Worm (Caenorhabditis elegans) whole organism, late embryonic: ENCODE results near the gene R07E5.19.

Source experiments
- C38D4.7 ChIP-seq: fragments of 200-800 bp; sonication (Bioruptor generic); optimal IDR thresholded peaks from 2 replicates; lab custom pipeline; 2018; ENCODE audit warnings: mild to moderate bottlenecking, missing genetic modification characterization, moderate library complexity, missing compliant biosample characterization
- F13H6.1 ChIP-seq: sonication (generic microtip); optimal IDR thresholded peaks from 2 replicates; lab custom pipeline; 2016; ENCODE audit warnings: missing genetic modification characterization, missing compliant biosample characterization
- Y22D7AL.16 ChIP-seq: sonication (generic microtip); optimal IDR thresholded peaks from 2 replicates; lab custom pipeline; 2016; ENCODE audit warnings: missing genetic modification characterization, missing compliant biosample characterization
- ahr-1 ChIP-seq: sonication (generic microtip); optimal IDR thresholded peaks from 2 replicates; lab custom pipeline; 2016; ENCODE audit warnings: missing genetic modification characterization, missing compliant biosample characterization
- ama-1 ChIP-seq: fragments of 150-350 bp; optimal IDR thresholded peaks from 2 replicates; lab custom pipeline; 2014
- ceh-14 ChIP-seq: sonication (generic microtip); optimal IDR thresholded peaks from 2 replicates; lab custom pipeline; 2016; ENCODE audit warnings: missing genotype, missing genetic modification characterization, missing compliant biosample characterization
- ceh-18 ChIP-seq: sonication (generic microtip); optimal IDR thresholded peaks from 2 replicates; lab custom pipeline; 2016; ENCODE audit warnings: missing genetic modification characterization, missing compliant biosample characterization
- ceh-24 ChIP-seq: sonication (generic microtip); optimal IDR thresholded peaks from 2 replicates; lab custom pipeline; 2016; ENCODE audit warnings: mild to moderate bottlenecking, missing genetic modification characterization, missing compliant biosample characterization
- ceh-30 ChIP-seq: fragments of 150-350 bp; optimal IDR thresholded peaks from 2 replicates; lab custom pipeline; 2014; ENCODE audit warnings: missing biosample characterization, missing genetic modification characterization
- ceh-31 ChIP-seq: sonication (generic microtip); optimal IDR thresholded peaks from 2 replicates; lab custom pipeline; 2016; ENCODE audit warnings: missing genetic modification characterization, missing compliant biosample characterization
- ceh-34 ChIP-seq: sonication (generic microtip); optimal IDR thresholded peaks from 2 replicates; lab custom pipeline; 2016; ENCODE audit warnings: mild to moderate bottlenecking, missing genetic modification characterization, missing compliant biosample characterization
- ceh-48 ChIP-seq: sonication (generic microtip); optimal IDR thresholded peaks from 2 replicates; lab custom pipeline; 2016; ENCODE audit warnings: missing genetic modification characterization, inconsistent platforms, missing compliant biosample characterization
- ceh-6 ChIP-seq: fragments of 200-800 bp; sonication (Bioruptor generic); optimal IDR thresholded peaks from 2 replicates; lab custom pipeline; 2018; ENCODE audit warnings: mild to moderate bottlenecking, missing genetic modification characterization, missing compliant biosample characterization
- che-1 ChIP-seq: sonication (generic microtip); optimal IDR thresholded peaks from 2 replicates; lab custom pipeline; 2016; ENCODE audit warnings: mild to moderate bottlenecking, missing genetic modification characterization, missing compliant biosample characterization
- dmd-4 ChIP-seq: sonication (generic microtip); optimal IDR thresholded peaks from 2 replicates; lab custom pipeline; 2016; ENCODE audit warnings: borderline replicate concordance, missing genetic modification characterization, missing compliant biosample characterization
- elt-2 ChIP-seq: sonication (generic microtip); optimal IDR thresholded peaks from 2 replicates; lab custom pipeline; 2016; ENCODE audit warnings: missing genetic modification reagents, missing genetic modification characterization, missing compliant biosample characterization
- elt-4 ChIP-seq: sonication (generic microtip); optimal IDR thresholded peaks from 2 replicates; lab custom pipeline; 2016; ENCODE audit warnings: missing genetic modification characterization, missing compliant biosample characterization
- eyg-1 ChIP-seq: sonication (generic microtip); optimal IDR thresholded peaks from 2 replicates; lab custom pipeline; 2016; ENCODE audit warnings: missing genotype, missing genetic modification characterization, missing compliant biosample characterization
- fax-1 ChIP-seq: sonication (generic microtip); optimal IDR thresholded peaks from 2 replicates; lab custom pipeline; 2016; ENCODE audit warnings: missing genotype, missing genetic modification characterization, missing compliant biosample characterization
- fkh-10 ChIP-seq: fragments of 150-350 bp; optimal IDR thresholded peaks from 2 replicates; lab custom pipeline; 2014; ENCODE audit warnings: missing biosample characterization, missing genetic modification reagents, missing genetic modification characterization
- gmeb-2 ChIP-seq: sonication (generic microtip); optimal IDR thresholded peaks from 2 replicates; lab custom pipeline; 2016; ENCODE audit warnings: missing genetic modification characterization, inconsistent platforms, missing compliant biosample characterization
- hlh-13 ChIP-seq: fragments of 200-800 bp; sonication (Bioruptor generic); optimal IDR thresholded peaks from 2 replicates; lab custom pipeline; 2018; ENCODE audit warnings: mild to moderate bottlenecking, missing genetic modification characterization, missing compliant biosample characterization
- hlh-15 ChIP-seq: sonication (generic microtip); optimal IDR thresholded peaks from 2 replicates; lab custom pipeline; 2016; ENCODE audit warnings: missing genetic modification characterization, missing compliant biosample characterization
- hlh-30 ChIP-seq: sonication (generic microtip); optimal IDR thresholded peaks from 2 replicates; lab custom pipeline; 2017; ENCODE audit warnings: antibody characterized with exemption, missing genetic modification characterization, missing compliant biosample characterization; ENCODE audit not compliant: insufficient read depth
- lim-6 ChIP-seq: sonication (generic microtip); optimal IDR thresholded peaks from 2 replicates; lab custom pipeline; 2016; ENCODE audit warnings: missing genetic modification characterization, missing compliant biosample characterization
- lin-11 ChIP-seq: fragments of 200-800 bp; sonication (Bioruptor generic); optimal IDR thresholded peaks from 2 replicates; lab custom pipeline; 2018; ENCODE audit warnings: mild to moderate bottlenecking, missing genetic modification characterization, missing compliant biosample characterization
- madf-2 ChIP-seq: sonication (generic microtip); optimal IDR thresholded peaks from 2 replicates; lab custom pipeline; 2017; ENCODE audit warnings: missing genetic modification characterization, missing compliant biosample characterization
- mec-3 ChIP-seq: sonication (generic microtip); optimal IDR thresholded peaks from 2 replicates; lab custom pipeline; 2016; ENCODE audit warnings: borderline replicate concordance, missing genetic modification characterization, missing compliant biosample characterization
- nfya-1 ChIP-seq: sonication (generic microtip); optimal IDR thresholded peaks from 2 replicates; lab custom pipeline; 2017; ENCODE audit warnings: missing genetic modification characterization, mild to moderate bottlenecking, missing compliant biosample characterization, antibody characterized with exemption, moderate library complexity
- nhr-11 ChIP-seq: fragments of 150-350 bp; optimal IDR thresholded peaks from 2 replicates; lab custom pipeline; 2014; ENCODE audit warnings: missing biosample characterization, missing genetic modification characterization
- odd-2 ChIP-seq: sonication (generic microtip); optimal IDR thresholded peaks from 2 replicates; lab custom pipeline; 2017; ENCODE audit warnings: antibody characterized with exemption, mild to moderate bottlenecking, missing genetic modification characterization, missing compliant biosample characterization
- pag-3 ChIP-seq: sonication (generic microtip); optimal IDR thresholded peaks from 2 replicates; lab custom pipeline; 2016; ENCODE audit warnings: missing compliant biosample characterization, missing genetic modification characterization, borderline replicate concordance
- pha-2 ChIP-seq: sonication (generic microtip); optimal IDR thresholded peaks from 2 replicates; lab custom pipeline; 2017; ENCODE audit warnings: mild to moderate bottlenecking, missing genetic modification characterization, missing compliant biosample characterization
- pha-4 ChIP-seq: fragments of 150-350 bp; optimal IDR thresholded peaks from 2 replicates; lab custom pipeline; 2018; ENCODE audit warnings: missing biosample characterization, missing genetic modification reagents, missing genetic modification characterization
- ref-2 ChIP-seq: sonication (generic microtip); optimal IDR thresholded peaks from 2 replicates; lab custom pipeline; 2016; ENCODE audit warnings: missing genetic modification characterization, missing compliant biosample characterization
- rnt-1 ChIP-seq: sonication (generic microtip); optimal IDR thresholded peaks from 2 replicates; lab custom pipeline; 2016; ENCODE audit warnings: missing genetic modification characterization, missing compliant biosample characterization
- sdc-2 ChIP-seq: sonication (generic microtip); optimal IDR thresholded peaks from 2 replicates; lab custom pipeline; 2016; ENCODE audit warnings: missing genotype, missing genetic modification characterization, missing compliant biosample characterization
- sox-4 ChIP-seq: sonication (generic microtip); optimal IDR thresholded peaks from 2 replicates; lab custom pipeline; 2017; ENCODE audit warnings: mild to moderate bottlenecking, missing genetic modification characterization, inconsistent platforms, missing compliant biosample characterization
- tbx-2 ChIP-seq: sonication (generic microtip); optimal IDR thresholded peaks from 2 replicates; lab custom pipeline; 2016; ENCODE audit warnings: missing genetic modification characterization, missing compliant biosample characterization
- ttx-3 ChIP-seq: sonication (generic microtip); optimal IDR thresholded peaks from 2 replicates; lab custom pipeline; 2016; ENCODE audit warnings: missing genetic modification reagents, missing genetic modification characterization, missing compliant biosample characterization
- unc-42 ChIP-seq: sonication (generic microtip); optimal IDR thresholded peaks from 2 replicates; lab custom pipeline; 2016; ENCODE audit warnings: missing genotype, missing genetic modification characterization, missing compliant biosample characterization
- unc-55 ChIP-seq: sonication (generic microtip); optimal IDR thresholded peaks from 2 replicates; lab custom pipeline; 2017; ENCODE audit warnings: missing biosample characterization, missing genetic modification reagents, missing genetic modification characterization
- zip-5 ChIP-seq: sonication (generic microtip); optimal IDR thresholded peaks from 2 replicates; lab custom pipeline; 2016; ENCODE audit warnings: missing genetic modification characterization, missing compliant biosample characterization

The R07E5.19 gene

DNA sequence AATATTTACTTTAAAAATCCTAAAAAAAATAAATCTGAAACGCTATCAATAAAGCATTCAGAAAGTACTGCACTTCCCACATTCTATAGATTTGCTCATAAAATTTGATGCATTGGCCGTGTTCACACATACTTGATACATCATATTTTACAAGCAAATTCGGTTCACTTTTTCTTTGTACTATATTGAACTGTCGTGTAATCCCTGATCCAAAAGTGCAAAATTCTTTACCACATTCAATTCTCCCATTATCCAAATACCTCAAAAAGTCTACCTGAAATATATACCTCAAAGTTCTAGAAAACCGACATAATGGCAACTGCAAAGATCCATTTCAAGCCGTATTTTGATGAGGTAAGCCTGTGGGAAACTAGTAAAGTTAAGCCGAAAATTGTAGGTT is 23.9 kb upstream of the R07E5.19 start, which contains the start of gene nex-3:
Gene nex-3, plus strand, starts transcription at position 301 of the 400 bp plus-strand sequence.
- no peak for TF ChIP-seq ceh-6 (GFP tag; lab: Kevin White, UChicago)
- no peak for TF ChIP-seq unc-42
- no peak for TF ChIP-seq hlh-30 (tag; lab: Kevin White, UChicago)
- no peak for TF ChIP-seq sox-4 (tag; lab: Kevin White, UChicago)
- TF ChIP-seq elt-2: no peak
- no peak for TF ChIP-seq hlh-15 (tag; lab: Kevin White, UChicago)
- TF ChIP-seq nfya-1 (tag; lab: Kevin White, UChicago): no peak
- no peak for TF ChIP-seq lim-6 (tag; lab: Kevin White, UChicago)
- TF ChIP-seq ceh-34 (tag; lab: Kevin White, UChicago): no peak
- TF ChIP-seq ceh-48 (tag; lab: Kevin White, UChicago): no peak
- TF ChIP-seq pha-2 (tag; lab: Kevin White, UChicago): no peak

DNA sequence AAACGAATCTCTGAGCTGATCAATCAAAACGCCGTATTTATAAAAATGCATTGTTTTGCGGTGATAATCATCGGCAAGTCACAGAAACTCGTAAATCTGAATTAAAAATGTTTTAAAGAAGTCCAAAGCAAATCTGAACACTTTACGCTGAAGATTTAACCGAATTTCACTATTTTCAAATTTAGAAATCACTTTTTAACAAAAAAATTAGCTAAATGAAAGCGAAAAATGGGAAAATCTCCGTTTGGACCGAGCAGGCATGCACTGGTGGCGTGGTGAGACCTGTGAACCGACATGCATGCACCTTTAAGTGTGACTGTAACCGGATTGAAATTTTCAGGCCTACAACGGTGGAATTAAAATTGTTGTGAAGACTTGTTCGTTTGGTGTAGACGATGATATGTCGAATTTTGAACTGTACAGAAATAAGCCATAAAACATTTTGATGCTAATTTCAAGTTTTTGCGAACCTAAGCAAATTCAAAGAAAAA is 21.7 kb upstream of the R07E5.19 start, which contains the start of gene C28A5.2:
Gene C28A5.2, minus strand, starts transcription at position 51 of the 491 bp plus-strand sequence.
- TF ChIP-seq unc-55 (GFP tag; lab: Kevin White, UChicago): no peak

- TF ChIP-seq C38D4.7 (GFP tag; lab: Kevin White, UChicago): no peak
- no peak for TF ChIP-seq nhr-11 (tag; lab: Kevin White, UChicago)
- TF ChIP-seq che-1 (tag; lab: Kevin White, UChicago): no peak
- no peak for TF ChIP-seq odd-2 (tag; lab: Kevin White, UChicago)
- no peak for TF ChIP-seq ref-2
- no peak for TF ChIP-seq hlh-30 (tag; lab: Kevin White, UChicago)
- no peak for TF ChIP-seq ceh-24
- no peak for TF ChIP-seq sdc-2 (tag; lab: Kevin White, UChicago)
- TF ChIP-seq Y22D7AL.16: no peak
- TF ChIP-seq gmeb-2: no peak
- no peak for TF ChIP-seq ceh-14
These were observed 17.4 kb upstream of the R07E5.19 start for ce11 chrIII:4435262-4435661.

ce11 chrIII:4434294-4434781 is 16.5 kb upstream of the R07E5.19 start, which contains the start of gene C28A5.1:
TSS of gene C28A5.1 (minus strand) at chrIII:4434344.
- TF ChIP-seq pha-4 (tag; lab: Kevin White, UChicago) (no peak), rnt-1 (tag; lab: Kevin White, UChicago) (no peak), ceh-18 (no peak), hlh-13 (GFP tag; lab: Kevin White, UChicago) (no peak), ahr-1 (tag; lab: Kevin White, UChicago) (no peak), ceh-34 (tag; lab: Kevin White, UChicago) (no peak), fax-1 (tag; lab: Kevin White, UChicago) (no peak), hlh-30 (tag; lab: Kevin White, UChicago) (no peak), mec-3 (no peak), ama-1 (lab: Kevin White, UChicago) (no peak), lin-11 (no peak), ceh-31 (no peak), ceh-48 (tag; lab: Kevin White, UChicago) (no peak), unc-42 (no peak), pag-3 (tag; lab: Kevin White, UChicago) (no peak), hlh-15 (tag; lab: Kevin White, UChicago) (no peak)

- no peak for TF ChIP-seq elt-4 (tag; lab: Kevin White, UChicago)
- no peak for TF ChIP-seq ceh-14
- TF ChIP-seq pha-4 (tag; lab: Kevin White, UChicago): no peak
- no peak for TF ChIP-seq eyg-1 (tag; lab: Kevin White, UChicago)
- no peak for TF ChIP-seq ceh-30
- no peak for TF ChIP-seq ceh-18
- TF ChIP-seq fkh-10 (GFP tag; lab: Kevin White, UChicago): no peak
- TF ChIP-seq zip-5 (tag; lab: Kevin White, UChicago): no peak
- TF ChIP-seq ceh-31: no peak
- no peak for TF ChIP-seq dmd-4 (tag; lab: Kevin White, UChicago)
- no peak for TF ChIP-seq tbx-2
- no peak for TF ChIP-seq C38D4.7 (GFP tag; lab: Kevin White, UChicago)
- TF ChIP-seq ahr-1 (tag; lab: Kevin White, UChicago): no peak
- TF ChIP-seq ttx-3 (tag; lab: Kevin White, UChicago): no peak
- TF ChIP-seq odd-2 (tag; lab: Kevin White, UChicago): no peak
- TF ChIP-seq F13H6.1: no peak
- TF ChIP-seq madf-2: no peak
- no peak for TF ChIP-seq sdc-2 (tag; lab: Kevin White, UChicago)
These were observed 11.5 kb upstream of the R07E5.19 start, which contains the start of gene C28A5.6 for ce11 chrIII:4429402-4429801. TSS of gene C28A5.6 (minus strand) at chrIII:4429502.
